Worm (Caenorhabditis elegans): ENCODE measurements around the gene Y41C4A.32.

Y41C4A.32 gene

DNA sequence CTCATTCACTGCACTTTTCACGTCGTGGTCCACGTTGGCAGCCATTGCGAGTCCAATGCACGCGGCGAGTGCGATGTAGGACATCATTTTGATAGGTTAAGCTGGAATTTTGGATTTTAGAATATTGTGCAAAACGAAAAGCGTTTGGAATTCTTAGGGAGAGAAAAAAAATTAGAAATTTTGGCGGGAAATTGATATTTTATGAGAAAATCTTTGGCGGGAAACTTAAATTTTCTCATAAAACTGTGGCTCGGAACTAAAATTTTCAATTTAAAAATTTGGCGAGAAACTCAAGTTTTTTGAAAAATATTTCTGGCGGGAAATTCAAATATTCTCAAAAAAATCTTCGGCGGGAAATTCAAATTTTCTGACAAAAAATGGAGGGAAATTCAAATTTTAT, 16.0 kb downstream of the Y41C4A.32 start, which contains the start of gene sup-1:
Gene sup-1, minus strand, starts transcription at position 101 of the 400 bp plus-strand sequence.
- TF ChIP-seq ceh-88 (GFP tag; IDR thresholded peaks at IDR 0.05) (no peak), tbx-2 (tag; optimal IDR thresholded peaks at IDR 0.05) (no peak), nhr-237 (tag; optimal IDR thresholded peaks at IDR 0.05) (no peak), pax-3 (tag; optimal IDR thresholded peaks at IDR 0.05) (no peak), elt-3 (tag; optimal IDR thresholded peaks at IDR 0.05) (no peak)

DNA sequence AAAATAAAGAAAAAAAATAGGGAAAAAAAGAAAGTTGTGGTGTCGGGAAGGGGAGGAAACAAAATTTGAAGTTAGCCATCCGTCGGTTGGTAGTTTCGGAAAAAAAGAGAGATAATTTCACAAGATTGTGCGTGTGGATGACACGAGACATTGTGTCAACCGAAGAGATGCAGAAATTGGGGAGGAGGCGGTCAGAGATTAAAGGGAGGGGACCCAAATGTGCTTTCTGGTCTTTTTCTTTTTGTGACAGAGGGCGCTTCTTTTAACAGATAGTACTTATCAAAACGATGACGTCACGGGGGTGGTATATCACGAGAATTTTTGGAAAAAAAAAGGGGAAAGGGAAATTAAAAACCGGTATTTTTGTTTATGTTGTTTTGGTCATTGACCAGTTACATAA, 17.0 kb downstream of the Y41C4A.32 start:
- TF ChIP-seq irx-1 (tag; optimal IDR thresholded peaks at IDR 0.05), result no peak
- no peak for TF ChIP-seq lin-39 (tag; optimal IDR thresholded peaks at IDR 0.05)
- no peak for TF ChIP-seq nhr-28 (tag; optimal IDR thresholded peaks at IDR 0.05)
- TF ChIP-seq skn-1 (tag; optimal IDR thresholded peaks at IDR 0.05), result peak; percentile 14
- no peak for TF ChIP-seq zip-4 (GFP tag; optimal IDR thresholded peaks at IDR 0.05)
- peak; percentile 50 for TF ChIP-seq tbx-2 (tag; optimal IDR thresholded peaks at IDR 0.05)
- TF ChIP-seq lin-14 (GFP tag; optimal IDR thresholded peaks at IDR 0.05), result peak; percentile 87
- TF ChIP-seq ces-1 (GFP tag; optimal IDR thresholded peaks at IDR 0.05), result no peak
- TF ChIP-seq snu-23 (GFP tag; optimal IDR thresholded peaks at IDR 0.05), result peak; percentile 70
- peak; percentile 57 for TF ChIP-seq nhr-20 (tag; optimal IDR thresholded peaks at IDR 0.05)
- TF ChIP-seq unc-30 (tag; optimal IDR thresholded peaks at IDR 0.05), result no peak
- TF ChIP-seq sox-4 (tag; optimal IDR thresholded peaks at IDR 0.05), result no peak
- TF ChIP-seq nhr-85 (tag), result peak; percentile 85
- peak; percentile 43 to 48 for TF ChIP-seq efl-1 (optimal IDR thresholded peaks at IDR 0.05)
- peak; percentile 31 to 33 for TF ChIP-seq efl-1 (GFP tag; optimal IDR thresholded peaks at IDR 0.05 in 1 of 2)
- no peak for TF ChIP-seq hlh-17 (GFP tag; optimal IDR thresholded peaks at IDR 0.05; ENCODE audit: borderline replicate concordance)
- TF ChIP-seq mab-9 (GFP tag; IDR thresholded peaks at IDR 0.05), result peak; percentile 52; the same call in 1 of the 2 replicates
- TF ChIP-seq rnt-1 (tag; optimal IDR thresholded peaks at IDR 0.05), result peak; percentile 76
- TF ChIP-seq tlp-1 (tag; optimal IDR thresholded peaks at IDR 0.05), result no peak
- TF ChIP-seq lsy-2 (tag; optimal IDR thresholded peaks at IDR 0.05), result peak; percentile 57 to 65
- no peak for TF ChIP-seq unc-62 (GFP tag; optimal IDR thresholded peaks at IDR 0.05)
- no peak for TF ChIP-seq Y116A8C.19 (tag; optimal IDR thresholded peaks at IDR 0.05; ENCODE audit: borderline replicate concordance)
- TF ChIP-seq lin-15B (tag; optimal IDR thresholded peaks at IDR 0.05), result no peak
- no peak for TF ChIP-seq hlh-4 (tag; optimal IDR thresholded peaks at IDR 0.05)
- no peak for TF ChIP-seq mep-1 (tag; optimal IDR thresholded peaks at IDR 0.05)
- TF ChIP-seq C16A3.4 (tag; optimal IDR thresholded peaks at IDR 0.05), result peak; percentile 29
- TF ChIP-seq egl-27 (tag; optimal IDR thresholded peaks at IDR 0.05), result no peak
- peak; percentile 8 for TF ChIP-seq nhr-90 (tag; optimal IDR thresholded peaks at IDR 0.05; ENCODE audit: poor library complexity)
- no peak for TF ChIP-seq pax-3 (tag; optimal IDR thresholded peaks at IDR 0.05)
- no peak for TF ChIP-seq unc-86 (tag; optimal IDR thresholded peaks at IDR 0.05)
- TF ChIP-seq ceh-90 (tag; optimal IDR thresholded peaks at IDR 0.05), result no peak
- TF ChIP-seq nhr-11 (tag; optimal IDR thresholded peaks at IDR 0.05), result no peak
- no peak for TF ChIP-seq fkh-8 (tag; optimal IDR thresholded peaks at IDR 0.05)
- peak; percentile 35 for TF ChIP-seq swsn-7 (tag; optimal IDR thresholded peaks at IDR 0.05)
- TF ChIP-seq lin-35 (GFP tag; optimal IDR thresholded peaks at IDR 0.05), result peak; percentile 27 to 29
- TF ChIP-seq dpl-1 (GFP tag; optimal IDR thresholded peaks at IDR 0.05), result peak; percentile 29 to 44 (median 29)
- peak; percentile 38 for TF ChIP-seq nhr-47 (tag; optimal IDR thresholded peaks at IDR 0.05)
- TF ChIP-seq nhr-12 (tag; optimal IDR thresholded peaks at IDR 0.05), result no peak
- TF ChIP-seq ztf-4 (tag; optimal IDR thresholded peaks at IDR 0.05), result no peak
- TF ChIP-seq dsc-1 (tag; optimal IDR thresholded peaks at IDR 0.05), result peak; percentile 44
- TF ChIP-seq zag-1 (tag; optimal IDR thresholded peaks at IDR 0.05), result peak; percentile 28
- peak; percentile 20; the same call in 1 of the 2 replicates for TF ChIP-seq isw-1 (GFP tag; IDR thresholded peaks at IDR 0.05)
- TF ChIP-seq sup-37 (GFP tag; optimal IDR thresholded peaks at IDR 0.05), result no peak
- TF ChIP-seq aly-2 (tag; optimal IDR thresholded peaks at IDR 0.05), result no peak
- TF ChIP-seq blmp-1 (tag; optimal IDR thresholded peaks at IDR 0.05), result peak; percentile 84
- TF ChIP-seq unc-98 (GFP tag; IDR thresholded peaks at IDR 0.05), result no peak
- TF ChIP-seq F16B12.6 (tag; optimal IDR thresholded peaks at IDR 0.05), result no peak
- no peak for TF ChIP-seq lir-3 (tag; optimal IDR thresholded peaks at IDR 0.05; ENCODE audit: poor library complexity)
- peak in 1 of 2 experiments; percentile 11 for TF ChIP-seq mdl-1 (tag; optimal IDR thresholded peaks at IDR 0.05)

All from whole organism, L1 larva.